Comparison of ENCODE assay signal across 1 fruit fly cellular context in the genomic region with DNA sequence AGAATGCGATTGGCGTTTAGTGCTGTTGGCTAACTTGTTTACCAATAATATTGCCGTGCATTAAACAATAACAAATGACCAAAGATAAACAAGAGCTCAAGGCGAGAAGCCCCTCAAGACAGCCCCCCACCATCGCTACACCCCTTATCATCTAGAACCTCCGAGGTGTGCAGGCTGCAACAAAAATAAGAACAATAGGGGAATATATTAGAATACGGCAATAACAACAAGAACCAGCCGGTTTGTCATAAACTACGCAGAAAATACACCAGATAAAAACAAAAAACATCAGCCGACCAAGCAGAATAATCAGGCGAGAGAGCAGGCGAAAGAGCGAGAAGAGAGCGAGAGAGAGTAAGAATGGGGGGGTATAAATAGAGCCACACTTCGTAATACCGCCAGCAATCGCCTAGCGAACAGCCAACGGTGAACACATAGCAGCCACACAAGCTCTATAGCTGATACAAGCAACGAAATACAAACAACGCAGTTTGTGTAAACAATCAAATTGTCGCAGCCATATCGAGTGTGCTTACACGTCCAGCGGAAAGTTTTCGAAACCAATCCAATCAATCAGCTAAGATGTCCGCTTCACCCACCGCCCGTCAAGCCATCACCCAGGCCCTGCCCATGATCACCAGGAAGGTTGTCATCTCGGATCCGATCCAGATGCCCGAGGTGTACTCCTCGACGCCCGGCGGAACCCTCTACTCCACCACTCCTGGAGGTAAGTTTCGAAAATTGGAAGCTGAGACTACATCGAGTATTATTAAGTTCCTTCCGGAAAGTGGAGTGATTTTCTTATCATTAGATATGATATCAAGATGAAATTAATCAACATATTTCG.
TF ChIP-seq lines count a peak whose summit lies in the region.

Thor (plus strand) TSS at position 401 of the 847 bp plus-strand sequence.

TF ChIP-seq in whole organism, embryonic, 481 proteins besides CTCF, POLR2A, EP300 and RAD21 (continued from another document and continues in another):
- TF ChIP-seq CG6254 (GFP tag; optimal IDR thresholded peaks at IDR 0.05; lab: Kevin White, UChicago) (peak; percentile 66), CG13775 (GFP tag; optimal IDR thresholded peaks at IDR 0.05; lab: Kevin White, UChicago) (peak; percentile 46), CG2875 (GFP tag; optimal IDR thresholded peaks at IDR 0.05; lab: Kevin White, UChicago) (peak; percentile 66), CG4360 (GFP tag; IDR thresholded peaks at IDR 0.05; lab: Robert Waterston, UW) (peak; percentile 79), slbo (GFP tag; IDR thresholded peaks at IDR 0.05; lab: Robert Waterston, UW) (peak; percentile 73), pita (GFP tag; optimal IDR thresholded peaks at IDR 0.05; lab: Kevin White, UChicago) (no peak), dati (GFP tag; IDR thresholded peaks at IDR 0.05; lab: Robert Waterston, UW) (peak; percentile 69), Sox100B (GFP tag; optimal IDR thresholded peaks at IDR 0.05; lab: Kevin White, UChicago) (no peak), stwl (tag; optimal IDR thresholded peaks at IDR 0.05; lab: Kevin White, UChicago) (no peak), CG17568 (GFP tag; optimal IDR thresholded peaks at IDR 0.05; lab: Kevin White, UChicago) (peak; percentile 71), CG13296 (GFP tag; optimal IDR thresholded peaks at IDR 0.05; lab: Kevin White, UChicago) (peak; percentile 49), Fer3 (tag; optimal IDR thresholded peaks at IDR 0.05; lab: Kevin White, UChicago) (peak; percentile 74), CG15514 (GFP tag; optimal IDR thresholded peaks at IDR 0.05; lab: Kevin White, UChicago) (peak; percentile 61), CG13624 (GFP tag; optimal IDR thresholded peaks at IDR 0.05; lab: Kevin White, UChicago) (peak; percentile 96), abd-A (tag; optimal IDR thresholded peaks at IDR 0.05; lab: Kevin White, UChicago) (peak; percentile 77), dmrt99B (tag; optimal IDR thresholded peaks at IDR 0.05; lab: Kevin White, UChicago) (peak; percentile 42), CG9817 (tag; optimal IDR thresholded peaks at IDR 0.05; lab: Kevin White, UChicago) (peak; percentile 26), bigmax (GFP tag; optimal IDR thresholded peaks at IDR 0.05; lab: Kevin White, UChicago) (peak; percentile 44), BEAF-32 (GFP tag; optimal IDR thresholded peaks at IDR 0.05; lab: Kevin White, UChicago) (no peak), Atf-2 (GFP tag; optimal IDR thresholded peaks at IDR 0.05; lab: Kevin White, UChicago) (peak; percentile 50), ken (GFP tag; IDR thresholded peaks at IDR 0.05; lab: Robert Waterston, UW) (peak; percentile 75; the same call in 2 of the 3 replicates), exex (tag; optimal IDR thresholded peaks at IDR 0.05; lab: Kevin White, UChicago) (peak; percentile 59), ci (GFP tag; IDR thresholded peaks at IDR 0.05; lab: Robert Waterston, UW) (peak; percentile 93), CG10431 (GFP tag; optimal IDR thresholded peaks at IDR 0.05; lab: Kevin White, UChicago) (peak; percentile 84), vnd (GFP tag; IDR thresholded peaks at IDR 0.05; lab: Robert Waterston, UW; ENCODE audit: partially characterized antibody) (no peak), Optix (GFP tag; IDR thresholded peaks at IDR 0.05; lab: Robert Waterston, UW) (0 out of 3 replicates have a peak, but pooled peaks have one; percentile 36), CG10274 (GFP tag; optimal IDR thresholded peaks at IDR 0.05; lab: Kevin White, UChicago) (peak; percentile 21), Rx (GFP tag; IDR thresholded peaks at IDR 0.05; lab: Robert Waterston, UW) (0 out of 2 replicates have a peak, but pooled peaks have one; percentile 30), cwo (GFP tag; optimal IDR thresholded peaks at IDR 0.05; lab: Kevin White, UChicago) (peak; percentile 85), trh (GFP tag; optimal IDR thresholded peaks at IDR 0.05; lab: Kevin White, UChicago) (peak; percentile 17), Asciz (GFP tag; optimal IDR thresholded peaks at IDR 0.05; lab: Kevin White, UChicago) (peak; percentile 66), p53 (GFP tag; optimal IDR thresholded peaks at IDR 0.05; lab: Kevin White, UChicago) (peak; percentile 57), yki (optimal IDR thresholded peaks at IDR 0.05; lab: Kevin White, UChicago) (peak; percentile 89), Fer1 (GFP tag; optimal IDR thresholded peaks at IDR 0.05; lab: Kevin White, UChicago) (peak; percentile 79), pnt (GFP tag; optimal IDR thresholded peaks at IDR 0.05; lab: Kevin White, UChicago) (peak; percentile 26), CG1792 (GFP tag; optimal IDR thresholded peaks at IDR 0.05; lab: Kevin White, UChicago) (peak; percentile 51), twi (tag; optimal IDR thresholded peaks at IDR 0.05; lab: Kevin White, UChicago) (peak; percentile 0), Neu2 (GFP tag; optimal IDR thresholded peaks at IDR 0.05; lab: Kevin White, UChicago; ENCODE audit: borderline replicate concordance) (no peak), jigr1 (GFP tag; IDR thresholded peaks at IDR 0.05; lab: Robert Waterston, UW) (no peak), D19B (GFP tag; optimal IDR thresholded peaks at IDR 0.05; lab: Kevin White, UChicago) (no peak), Kr (GFP tag; optimal IDR thresholded peaks at IDR 0.05; lab: Kevin White, UChicago) (peak; percentile 90), HLHmδ (GFP tag; optimal IDR thresholded peaks at IDR 0.05; lab: Kevin White, UChicago) (peak; percentile 97), Spps (tag; optimal IDR thresholded peaks at IDR 0.05; lab: Kevin White, UChicago) (peak; percentile 21), peb (GFP tag; IDR thresholded peaks at IDR 0.05; lab: Robert Waterston, UW) (no peak), CG10565 (GFP tag; optimal IDR thresholded peaks at IDR 0.05; lab: Kevin White, UChicago) (peak; percentile 17), corto (GFP tag; optimal IDR thresholded peaks at IDR 0.05; lab: Kevin White, UChicago) (no peak), Bgb (GFP tag; IDR thresholded peaks at IDR 0.05; lab: Robert Waterston, UW; ENCODE audit: partially characterized antibody) (peak; percentile 75), Med (GFP tag; lab: Kevin White, UChicago) (peak; percentile 97), CG11247 (GFP tag; IDR thresholded peaks at IDR 0.05; lab: Robert Waterston, UW) (peak; percentile 79), Dll (GFP tag; IDR thresholded peaks at IDR 0.05; lab: Robert Waterston, UW; ENCODE audit: partially characterized antibody) (no peak), nom (GFP tag; optimal IDR thresholded peaks at IDR 0.05; lab: Kevin White, UChicago) (peak; percentile 68), CG10979 (tag; optimal IDR thresholded peaks at IDR 0.05; lab: Kevin White, UChicago) (peak; percentile 50), hth (optimal IDR thresholded peaks at IDR 0.05; lab: Kevin White, UChicago) (no peak), maf-S (GFP tag; optimal IDR thresholded peaks at IDR 0.05; lab: Kevin White, UChicago) (peak; percentile 44), NK7.1 (GFP tag; optimal IDR thresholded peaks at IDR 0.05; lab: Kevin White, UChicago) (peak; percentile 6), tup (GFP tag; optimal IDR thresholded peaks at IDR 0.05; lab: Kevin White, UChicago) (peak; percentile 63), CG14965 (GFP tag; optimal IDR thresholded peaks at IDR 0.05; lab: Kevin White, UChicago; ENCODE audit: borderline replicate concordance) (peak; percentile 41), CG2120 (GFP tag; optimal IDR thresholded peaks at IDR 0.05; lab: Kevin White, UChicago) (peak; percentile 63), CG12659 (GFP tag; optimal IDR thresholded peaks at IDR 0.05; lab: Kevin White, UChicago) (peak; percentile 74), cg (GFP tag; optimal IDR thresholded peaks at IDR 0.05; lab: Kevin White, UChicago) (peak; percentile 19), fd64A (GFP tag; optimal IDR thresholded peaks at IDR 0.05; lab: Kevin White, UChicago) (peak; percentile 64), CG4404 (GFP tag; IDR thresholded peaks at IDR 0.05; lab: Robert Waterston, UW) (no peak), bcd (GFP tag; optimal IDR thresholded peaks at IDR 0.05; lab: Kevin White, UChicago) (peak; percentile 77), CG5180 (GFP tag; optimal IDR thresholded peaks at IDR 0.05; lab: Kevin White, UChicago) (peak; percentile 74), jing (GFP tag; optimal IDR thresholded peaks at IDR 0.05; lab: Kevin White, UChicago) (no peak), ash1 (GFP tag; optimal IDR thresholded peaks at IDR 0.05; lab: Kevin White, UChicago) (peak; percentile 77), CG1024 (GFP tag; IDR thresholded peaks at IDR 0.05; lab: Robert Waterston, UW) (peak; percentile 76), B-H2 (GFP tag; optimal IDR thresholded peaks at IDR 0.05; lab: Kevin White, UChicago) (peak; percentile 82), CG34376 (GFP tag; optimal IDR thresholded peaks at IDR 0.05; lab: Kevin White, UChicago) (peak; percentile 93), CG3995 (GFP tag; optimal IDR thresholded peaks at IDR 0.05; lab: Kevin White, UChicago) (no peak), CG12391 (tag; optimal IDR thresholded peaks at IDR 0.05; lab: Kevin White, UChicago) (peak; percentile 33), Rfx (GFP tag; IDR thresholded peaks at IDR 0.05; lab: Robert Waterston, UW) (peak; percentile 74; the same call in 1 of the 2 replicates), Chrac-16 (GFP tag; optimal IDR thresholded peaks at IDR 0.05; lab: Kevin White, UChicago) (peak; percentile 16), Nf-YA (GFP tag; IDR thresholded peaks at IDR 0.05; lab: Robert Waterston, UW) (peak; percentile 53; the same call in 1 of the 2 replicates), gro (GFP tag; optimal IDR thresholded peaks at IDR 0.05; lab: Kevin White, UChicago) (peak; percentile 89), fd96Cb (tag; optimal IDR thresholded peaks at IDR 0.05; lab: Kevin White, UChicago) (no peak), CG15479 (GFP tag; optimal IDR thresholded peaks at IDR 0.05; lab: Kevin White, UChicago) (no peak), danr (GFP tag; IDR thresholded peaks at IDR 0.05; lab: Robert Waterston, UW) (peak; percentile 65; the same call in 1 of the 2 replicates), CG1603 (tag; optimal IDR thresholded peaks at IDR 0.05; lab: Kevin White, UChicago) (peak; percentile 40), CG4424 (GFP tag; optimal IDR thresholded peaks at IDR 0.05; lab: Kevin White, UChicago) (peak; percentile 40), Fer2 (tag; optimal IDR thresholded peaks at IDR 0.05; lab: Kevin White, UChicago) (no peak), knrl (GFP tag; IDR thresholded peaks at IDR 0.05; lab: Robert Waterston, UW; ENCODE audit: partially characterized antibody) (peak; percentile 26; the same call in 1 of the 3 replicates), gcm (GFP tag; optimal IDR thresholded peaks at IDR 0.05; lab: Kevin White, UChicago) (peak; percentile 41), CG14441 (GFP tag; IDR thresholded peaks at IDR 0.05; lab: Robert Waterston, UW) (peak; percentile 40; the same call in 1 of the 2 replicates), lov (optimal IDR thresholded peaks at IDR 0.05; lab: Kevin White, UChicago) (no peak), lov (GFP tag; IDR thresholded peaks at IDR 0.05; lab: Robert Waterston, UW) (peak; percentile 90), bbx (GFP tag; IDR thresholded peaks at IDR 0.05; lab: Robert Waterston, UW; ENCODE audit: partially characterized antibody) (peak; percentile 78), CG4282 (GFP tag; optimal IDR thresholded peaks at IDR 0.05; lab: Kevin White, UChicago) (peak; percentile 54), CG4617 (GFP tag; optimal IDR thresholded peaks at IDR 0.05; lab: Kevin White, UChicago; ENCODE audit: borderline replicate concordance) (peak; percentile 37), inv (GFP tag; IDR thresholded peaks at IDR 0.05; lab: Robert Waterston, UW; ENCODE audit: partially characterized antibody) (no peak), CG32767 (GFP tag; IDR thresholded peaks at IDR 0.05; lab: Robert Waterston, UW) (peak; percentile 66), CG42726 (GFP tag; IDR thresholded peaks at IDR 0.05; lab: Robert Waterston, UW; ENCODE audit: partially characterized antibody) (peak; percentile 91), crol (GFP tag; IDR thresholded peaks at IDR 0.05; lab: Robert Waterston, UW) (peak; percentile 57), CG18476 (GFP tag; optimal IDR thresholded peaks at IDR 0.05; lab: Kevin White, UChicago) (no peak), psq (GFP tag; optimal IDR thresholded peaks at IDR 0.05; lab: Kevin White, UChicago) (peak; percentile 41), btn (GFP tag; optimal IDR thresholded peaks at IDR 0.05; lab: Kevin White, UChicago) (peak; percentile 76), D (optimal IDR thresholded peaks at IDR 0.05; lab: Kevin White, UChicago) (peak; percentile 57), D (GFP tag; optimal IDR thresholded peaks at IDR 0.05; lab: Kevin White, UChicago) (peak; percentile 3), ase (GFP tag; IDR thresholded peaks at IDR 0.05; lab: Robert Waterston, UW) (peak; percentile 67; the same call in 2 of the 3 replicates), CG4820 (GFP tag; optimal IDR thresholded peaks at IDR 0.05; lab: Kevin White, UChicago) (peak; percentile 13), CG4328 (GFP tag; optimal IDR thresholded peaks at IDR 0.05; lab: Kevin White, UChicago) (peak; percentile 72), unpg (GFP tag; optimal IDR thresholded peaks at IDR 0.05; lab: Kevin White, UChicago) (peak; percentile 55), Sox102F (GFP tag; optimal IDR thresholded peaks at IDR 0.05; lab: Kevin White, UChicago) (peak; percentile 11), CkIIα-i1 (GFP tag; IDR thresholded peaks at IDR 0.05; lab: Robert Waterston, UW) (peak; percentile 2; the same call in 1 of the 2 replicates), sob (GFP tag; IDR thresholded peaks at IDR 0.05; lab: Robert Waterston, UW) (peak; percentile 76), otp (GFP tag; IDR thresholded peaks at IDR 0.05; lab: Robert Waterston, UW) (peak; percentile 89), Awh (GFP tag; IDR thresholded peaks at IDR 0.05; lab: Robert Waterston, UW) (peak; percentile 87), ap (GFP tag; IDR thresholded peaks at IDR 0.05; lab: Robert Waterston, UW) (peak; percentile 55), croc (GFP tag; conservative IDR thresholded peaks at IDR 0.05; lab: Robert Waterston, UW) (no peak), Six4 (GFP tag; optimal IDR thresholded peaks at IDR 0.05; lab: Kevin White, UChicago) (peak; percentile 3), CG17912 (GFP tag; optimal IDR thresholded peaks at IDR 0.05; lab: Kevin White, UChicago) (no peak), zfh1 (GFP tag; IDR thresholded peaks at IDR 0.05; lab: Robert Waterston, UW) (peak; percentile 80), fd102C (GFP tag; optimal IDR thresholded peaks at IDR 0.05; lab: Kevin White, UChicago) (no peak), shn (GFP tag; optimal IDR thresholded peaks at IDR 0.05; lab: Kevin White, UChicago) (peak; percentile 62), grau (tag; optimal IDR thresholded peaks at IDR 0.05; lab: Kevin White, UChicago) (peak; percentile 52), Blimp-1 (GFP tag; optimal IDR thresholded peaks at IDR 0.05; lab: Kevin White, UChicago) (peak; percentile 58), CG16813 (GFP tag; IDR thresholded peaks at IDR 0.05; lab: Robert Waterston, UW; ENCODE audit: partially characterized antibody) (no peak), usp (GFP tag; optimal IDR thresholded peaks at IDR 0.05; lab: Kevin White, UChicago) (no peak)
